Fruit fly (Drosophila melanogaster): ENCODE data around the gene CG33939.

DNA sequence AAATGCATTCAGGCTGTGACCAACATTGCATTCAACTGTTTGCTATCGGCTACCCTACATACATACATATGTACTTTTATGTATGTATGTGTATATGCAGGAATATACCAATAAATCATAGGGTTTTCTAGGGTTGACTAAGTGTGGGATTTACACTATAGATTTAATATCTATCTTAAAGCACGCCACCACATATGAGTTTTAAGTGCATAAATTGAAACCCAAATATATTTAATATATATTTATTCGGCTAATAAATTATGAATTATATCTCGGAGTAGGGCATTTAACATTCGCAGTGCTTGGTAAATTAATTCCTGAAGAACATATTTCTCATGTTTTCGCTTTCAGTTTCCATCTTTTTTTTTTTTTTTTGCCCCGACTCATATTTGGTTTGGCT is 14.8 kb downstream of the CG33939 start:
- TF ChIP-seq h (optimal IDR thresholded peaks at IDR 0.05) (no peak), psq (optimal IDR thresholded peaks at IDR 0.05) (no peak)

Measured in Kc167 (cell line).